Fruit fly (Drosophila melanogaster): ENCODE results near the gene osa.
A peak's percentile ranks its signal among the peaks of the same experiment; 100 is the strongest.

osa gene

dm6 chr3R:17682244-17682773, 35.8 kb downstream of the osa start, which contains the start of the genes alt and CG7655 (continued):
- TF ChIP-seq aop (GFP tag; IDR thresholded peaks at IDR 0.05), result no peak
- no peak for TF ChIP-seq CG10274 (GFP tag; optimal IDR thresholded peaks at IDR 0.05)
- no peak for TF ChIP-seq CG5245 (GFP tag; optimal IDR thresholded peaks at IDR 0.05)
- no peak for TF ChIP-seq Rfx (GFP tag; IDR thresholded peaks at IDR 0.05)
- TF ChIP-seq CG17186 (GFP tag; optimal IDR thresholded peaks at IDR 0.05), result peak; percentile 67
- TF ChIP-seq dmrt99B (tag; optimal IDR thresholded peaks at IDR 0.05), result no peak
- peak; percentile 66 for TF ChIP-seq stwl (tag; optimal IDR thresholded peaks at IDR 0.05)
- TF ChIP-seq CG4360 (GFP tag; IDR thresholded peaks at IDR 0.05), result no peak
- no peak for TF ChIP-seq trh (GFP tag; optimal IDR thresholded peaks at IDR 0.05)
- TF ChIP-seq CG17385 (GFP tag; optimal IDR thresholded peaks at IDR 0.05), result peak; percentile 22
- peak; percentile 1 for TF ChIP-seq CG3163 (GFP tag; optimal IDR thresholded peaks at IDR 0.05)
- TF ChIP-seq CG30431 (GFP tag; optimal IDR thresholded peaks at IDR 0.05), result no peak
- peak; percentile 88 for TF ChIP-seq Myb (GFP tag; optimal IDR thresholded peaks at IDR 0.05)
- TF ChIP-seq CG10543 (GFP tag; optimal IDR thresholded peaks at IDR 0.05), result peak; percentile 28
- peak; percentile 46 for TF ChIP-seq nom (GFP tag; optimal IDR thresholded peaks at IDR 0.05)
- TF ChIP-seq tin (GFP tag; optimal IDR thresholded peaks at IDR 0.05), result peak; percentile 22
- no peak for TF ChIP-seq dimm (GFP tag; IDR thresholded peaks at IDR 0.05)
- TF ChIP-seq Hey (tag; optimal IDR thresholded peaks at IDR 0.05), result no peak
- TF ChIP-seq gem (tag; optimal IDR thresholded peaks at IDR 0.05), result peak; percentile 15
- peak; percentile 74 for TF ChIP-seq p53 (GFP tag; optimal IDR thresholded peaks at IDR 0.05)
- peak; percentile 75 for TF ChIP-seq kay (GFP tag; optimal IDR thresholded peaks at IDR 0.05)
- no peak for TF ChIP-seq CG8944 (GFP tag; optimal IDR thresholded peaks at IDR 0.05)
- no peak for TF ChIP-seq CG7556 (GFP tag; optimal IDR thresholded peaks at IDR 0.05)
- TF ChIP-seq mam (GFP tag; optimal IDR thresholded peaks at IDR 0.05), result peak; percentile 22
- TF ChIP-seq Asciz (GFP tag; optimal IDR thresholded peaks at IDR 0.05), result no peak
- TF ChIP-seq Tbp (GFP tag; optimal IDR thresholded peaks at IDR 0.05), result no peak
- peak; percentile 8 for TF ChIP-seq CG2202 (tag; optimal IDR thresholded peaks at IDR 0.05)
- TF ChIP-seq otp (GFP tag; IDR thresholded peaks at IDR 0.05), result no peak
- TF ChIP-seq CG3726 (GFP tag; IDR thresholded peaks at IDR 0.05), result no peak
- TF ChIP-seq CG2875 (GFP tag; optimal IDR thresholded peaks at IDR 0.05), result no peak

- TF ChIP-seq CG10959 (GFP tag; IDR thresholded peaks at IDR 0.05), result no peak
- TF ChIP-seq Dp (GFP tag; optimal IDR thresholded peaks at IDR 0.05), result no peak
- TF ChIP-seq CG2889 (GFP tag; IDR thresholded peaks at IDR 0.05), result no peak
- TF ChIP-seq lilli (GFP tag; optimal IDR thresholded peaks at IDR 0.05), result no peak
- no peak for TF ChIP-seq CG31365 (tag; optimal IDR thresholded peaks at IDR 0.05)
- peak; percentile 36 for TF ChIP-seq CG15479 (GFP tag; optimal IDR thresholded peaks at IDR 0.05)
- no peak for TF ChIP-seq CG11247 (GFP tag; IDR thresholded peaks at IDR 0.05)
- no peak for TF ChIP-seq prd (optimal IDR thresholded peaks at IDR 0.05)
- no peak for TF ChIP-seq prd (GFP tag; IDR thresholded peaks at IDR 0.05)
- no peak for TF ChIP-seq Lim3 (GFP tag; IDR thresholded peaks at IDR 0.05)
- peak; percentile 77 for TF ChIP-seq pros (GFP tag; optimal IDR thresholded peaks at IDR 0.05)
- peak; percentile 43 to 57 for TF ChIP-seq Trl (optimal IDR thresholded peaks at IDR 0.05)
- no peak for TF ChIP-seq Trl (GFP tag; optimal IDR thresholded peaks at IDR 0.05)
- no peak for TF ChIP-seq vfl (GFP tag; optimal IDR thresholded peaks at IDR 0.05)
- TF ChIP-seq chif (GFP tag; optimal IDR thresholded peaks at IDR 0.05), result no peak
- no peak for TF ChIP-seq D19A (tag; optimal IDR thresholded peaks at IDR 0.05)
- peak; percentile 36 for TF ChIP-seq grn (GFP tag; optimal IDR thresholded peaks at IDR 0.05)
- TF ChIP-seq HLH3B (GFP tag; IDR thresholded peaks at IDR 0.05), result no peak
- peak; percentile 84 for TF ChIP-seq Neu2 (GFP tag; optimal IDR thresholded peaks at IDR 0.05; ENCODE audit: borderline replicate concordance)
- peak in 1 of 2 experiments; percentile 66 for TF ChIP-seq Hr78 (GFP tag; optimal IDR thresholded peaks at IDR 0.05)
- TF ChIP-seq Ssrp (tag; optimal IDR thresholded peaks at IDR 0.05), result peak; percentile 8
- TF ChIP-seq luna (GFP tag; optimal IDR thresholded peaks at IDR 0.05), result no peak
Observed at dm6 chr3R:17681611-17682243, 36.4 kb downstream of the osa start.
